Fruit fly (Drosophila melanogaster) whole organism: ENCODE results near the gene CG34163.
A peak's percentile ranks its signal among the peaks of the same experiment; 100 is the strongest.

ENCODE experiments used
- CG8478 ChIP-seq: fragments of >200 bp; optimal IDR thresholded peaks from 2 replicates; lab custom pipeline; 2018; ENCODE audit warnings: inconsistent platforms
- Dll ChIP-seq: fragments of >200 bp; optimal IDR thresholded peaks from 2 replicates; lab custom pipeline; 2017
- EcR ChIP-seq, 2 experiments: fragments of >200 bp; optimal IDR thresholded peaks; 2 replicates each; lab custom pipeline; 2017; ENCODE audit warnings: missing biosample characterization in 2 of 2, missing genetic modification characterization in 2 of 2, missing genetic modification reagents in 2 of 2
- pan ChIP-seq: fragments of >200 bp; optimal IDR thresholded peaks from 2 replicates; lab custom pipeline; 2017
- psq ChIP-seq: fragments of >200 bp; optimal IDR thresholded peaks from 2 replicates; lab custom pipeline; 2017
- usp ChIP-seq: fragments of >200 bp; optimal IDR thresholded peaks from 2 replicates; lab custom pipeline; 2017; ENCODE audit warnings: missing biosample characterization, missing genetic modification characterization, mixed read lengths

- TF ChIP-seq psq (lab: Kevin White, UChicago) (no peak), CG8478 (lab: Kevin White, UChicago) (peak; percentile 69), usp (no peak), pan (lab: Kevin White, UChicago) (no peak), EcR (GFP tag; optimal IDR thresholded peaks at IDR 0.05; lab: Kevin White, UChicago) (peak; percentile 60 to 85), Dll (lab: Kevin White, UChicago) (peak; percentile 21)
These were observed 19.3 kb downstream of the CG34163 start for dm6 chr2L:12007331-12007791.
